Fruit fly (Drosophila melanogaster): Measurements from ENCODE around the gene CG12517.

- TF ChIP-seq CG1620 (GFP tag; optimal IDR thresholded peaks at IDR 0.05) = no peak
- no peak for TF ChIP-seq cic (GFP tag; optimal IDR thresholded peaks at IDR 0.05)
- no peak for TF ChIP-seq pad (GFP tag; optimal IDR thresholded peaks at IDR 0.05)
- no peak for TF ChIP-seq CG33017 (tag; optimal IDR thresholded peaks at IDR 0.05)
- no peak for TF ChIP-seq toe (GFP tag; optimal IDR thresholded peaks at IDR 0.05)
These were observed 28.3 kb upstream of the CG12517 start for dm6 chr2L:10841619-10842018.

Measured in whole organism, adult.